Worm (Caenorhabditis elegans) whole organism, L3 larva: ENCODE results near the gene ZC132.9.

Experiments used
- egl-27 ChIP-seq: sonication (generic microtip); optimal IDR thresholded peaks from 4 replicates; lab custom pipeline; 2017; ENCODE audit warnings: missing biosample characterization, missing genetic modification reagents, missing genetic modification characterization
- elt-3 ChIP-seq, 3 experiments: fragments of 150-350 bp in 1 of 3; sonication (generic microtip) in 2 of 3; optimal IDR thresholded peaks; 2 replicates in 2 of 3; 4 replicates in 1 of 3; lab custom pipeline; 2014 to 2017; ENCODE audit warnings: missing biosample characterization in 3 of 3, missing genetic modification characterization in 3 of 3
- lin-39 ChIP-seq: fragments of 150-350 bp; optimal IDR thresholded peaks from 2 replicates; lab custom pipeline; 2018; ENCODE audit warnings: missing biosample characterization, missing genetic modification reagents, missing genetic modification characterization
- nhr-76 ChIP-seq: fragments of 150-350 bp; sonication (generic microtip); optimal IDR thresholded peaks from 5 replicates; lab custom pipeline; 2014; ENCODE audit warnings: missing biosample characterization, missing genetic modification characterization
- skn-1 ChIP-seq: fragments of 150-350 bp; optimal IDR thresholded peaks from 2 replicates; lab custom pipeline; 2014; ENCODE audit warnings: missing biosample characterization, missing genetic modification characterization
- unc-62 ChIP-seq: fragments of 150-350 bp; sonication (generic microtip); optimal IDR thresholded peaks from 4 replicates; lab custom pipeline; 2014; ENCODE audit warnings: missing biosample characterization, missing genetic modification reagents, missing genetic modification characterization

ce11 chrV:4322706-4323105 lies 2.9 kb upstream of the ZC132.9 start, which contains the start of gene R02D1.2:
- TF ChIP-seq nhr-76 (tag; lab: Kevin White, UChicago), result no peak
- no peak for TF ChIP-seq unc-62 (GFP tag; lab: Kevin White, UChicago)
- no peak for TF ChIP-seq lin-39 (tag; lab: Kevin White, UChicago)
- TF ChIP-seq egl-27 (tag; lab: Kevin White, UChicago), result no peak
- TF ChIP-seq skn-1 (tag; lab: Kevin White, UChicago), result no peak
- TF ChIP-seq elt-3 (tag; optimal IDR thresholded peaks at IDR 0.05; lab: Kevin White, UChicago), result no peak
